Worm (Caenorhabditis elegans): ENCODE results near the gene mxl-1.

The mxl-1 gene

DNA sequence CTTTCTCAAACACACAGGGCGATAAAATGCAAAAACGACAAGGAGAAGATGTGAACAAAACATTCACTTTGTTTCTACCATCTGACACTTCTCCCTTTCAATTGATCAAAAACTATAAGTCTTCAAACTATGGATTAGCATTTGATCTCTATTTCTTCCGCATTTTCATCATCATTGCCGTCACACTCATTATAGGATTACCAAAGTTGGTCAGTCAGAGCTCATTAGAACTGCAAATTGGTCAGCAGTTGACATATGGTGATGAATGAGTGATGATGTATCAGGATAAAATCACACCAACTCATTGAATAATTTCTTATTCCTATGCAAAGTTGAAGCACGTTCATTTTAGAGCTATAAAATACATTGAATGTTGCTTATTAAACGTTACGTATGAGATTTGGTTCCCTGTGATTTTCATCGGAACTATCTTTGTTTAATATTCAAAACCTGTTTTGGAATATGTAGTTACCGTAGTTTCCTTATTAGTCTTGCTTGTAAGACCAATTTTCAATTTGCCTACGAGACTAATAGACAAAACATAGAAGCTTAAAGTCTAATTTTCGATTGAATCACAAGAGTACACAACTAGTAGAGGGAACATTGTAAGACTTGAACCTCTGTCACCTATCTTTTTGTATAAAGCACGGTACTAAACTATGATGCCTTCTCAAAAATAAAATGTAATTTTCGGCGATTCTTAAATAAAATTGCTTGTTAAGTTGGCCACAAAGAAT is 35.0 kb upstream of the mxl-1 start:
- TF ChIP-seq tab-1 (GFP tag; IDR thresholded peaks at IDR 0.05), result no peak
- TF ChIP-seq ref-1 (GFP tag; conservative IDR thresholded peaks at IDR 0.05), result no peak
- no peak for TF ChIP-seq ztf-29 (GFP tag; IDR thresholded peaks at IDR 0.05)
- no peak for TF ChIP-seq ztf-23 (GFP tag; IDR thresholded peaks at IDR 0.05)
- TF ChIP-seq klf-2 (GFP tag; conservative IDR thresholded peaks at IDR 0.05), result no peak
- no peak for TF ChIP-seq T22C8.4 (GFP tag; IDR thresholded peaks at IDR 0.05)
- no peak for TF ChIP-seq med-1 (GFP tag; optimal IDR thresholded peaks at IDR 0.05; ENCODE audit: insufficient read depth)
- TF ChIP-seq flt-1 (GFP tag; IDR thresholded peaks at IDR 0.05), result no peak
- TF ChIP-seq cog-1 (tag; optimal IDR thresholded peaks at IDR 0.05), result no peak

DNA sequence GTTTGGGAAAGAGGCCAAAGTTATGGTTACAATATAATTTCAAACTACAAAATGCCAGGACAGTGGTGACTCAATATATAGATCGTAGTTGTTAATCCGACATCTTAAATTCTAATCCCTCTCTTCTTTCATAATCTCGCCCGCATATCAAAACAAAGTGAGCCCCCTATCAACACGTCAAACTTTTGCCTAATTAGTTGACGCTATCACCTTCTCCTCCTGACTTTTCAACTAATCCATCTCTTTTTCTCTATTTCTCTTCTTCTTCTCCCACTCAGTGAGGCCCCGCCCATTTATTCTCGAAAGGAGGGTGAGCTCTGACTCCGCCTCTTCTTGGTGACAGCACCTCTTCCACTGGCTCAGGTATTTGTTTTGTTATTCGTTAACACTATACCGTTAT is 33.3 kb upstream of the mxl-1 start:
- TF ChIP-seq klf-2 (GFP tag; conservative IDR thresholded peaks at IDR 0.05) (no peak), ztf-29 (GFP tag; IDR thresholded peaks at IDR 0.05) (no peak), T22C8.4 (GFP tag; IDR thresholded peaks at IDR 0.05) (no peak), cog-1 (tag; optimal IDR thresholded peaks at IDR 0.05) (no peak), tab-1 (GFP tag; IDR thresholded peaks at IDR 0.05) (no peak), med-1 (GFP tag; optimal IDR thresholded peaks at IDR 0.05; ENCODE audit: insufficient read depth) (no peak), ztf-23 (GFP tag; IDR thresholded peaks at IDR 0.05) (no peak), ref-1 (GFP tag; conservative IDR thresholded peaks at IDR 0.05) (no peak)

- no peak for TF ChIP-seq tab-1 (GFP tag; IDR thresholded peaks at IDR 0.05)
- TF ChIP-seq klf-2 (GFP tag; conservative IDR thresholded peaks at IDR 0.05), result no peak
- TF ChIP-seq cog-1 (tag; optimal IDR thresholded peaks at IDR 0.05), result no peak
- TF ChIP-seq T22C8.4 (GFP tag; IDR thresholded peaks at IDR 0.05), result no peak
- TF ChIP-seq ztf-29 (GFP tag; IDR thresholded peaks at IDR 0.05), result no peak
- TF ChIP-seq flt-1 (GFP tag; IDR thresholded peaks at IDR 0.05), result no peak
- TF ChIP-seq ref-1 (GFP tag; conservative IDR thresholded peaks at IDR 0.05), result no peak
- TF ChIP-seq ztf-23 (GFP tag; IDR thresholded peaks at IDR 0.05), result no peak
- TF ChIP-seq med-1 (GFP tag; optimal IDR thresholded peaks at IDR 0.05; ENCODE audit: insufficient read depth), result no peak
Measured at ce11 chrV:11214569-11214968, 30.1 kb upstream of the mxl-1 start.

DNA sequence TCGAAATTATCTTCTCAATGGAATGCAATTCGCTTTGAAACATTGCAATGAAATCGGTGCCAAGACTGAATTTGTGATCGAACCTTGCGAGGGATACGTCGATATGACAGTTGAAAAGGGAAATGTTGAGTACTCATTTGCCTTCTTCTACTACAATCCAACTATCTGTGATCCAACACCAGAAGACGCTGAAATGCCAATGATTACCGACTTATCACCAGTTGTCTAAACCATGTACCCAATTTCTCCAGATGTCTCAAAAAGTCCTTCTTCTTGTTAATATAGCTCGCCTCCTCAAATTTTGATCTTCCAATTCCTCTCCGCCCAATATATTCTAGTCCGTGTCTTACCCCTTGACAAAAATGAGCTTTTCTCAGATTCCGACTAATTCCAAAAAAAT is 28.5 kb upstream of the mxl-1 start:
- TF ChIP-seq T22C8.4 (GFP tag; IDR thresholded peaks at IDR 0.05), result no peak
- no peak for TF ChIP-seq ztf-23 (GFP tag; IDR thresholded peaks at IDR 0.05)
- no peak for TF ChIP-seq flt-1 (GFP tag; IDR thresholded peaks at IDR 0.05)
- TF ChIP-seq cog-1 (tag; optimal IDR thresholded peaks at IDR 0.05), result no peak
- no peak for TF ChIP-seq tab-1 (GFP tag; IDR thresholded peaks at IDR 0.05)
- TF ChIP-seq ref-1 (GFP tag; conservative IDR thresholded peaks at IDR 0.05), result no peak
- TF ChIP-seq klf-2 (GFP tag; conservative IDR thresholded peaks at IDR 0.05), result no peak
- no peak for TF ChIP-seq med-1 (GFP tag; optimal IDR thresholded peaks at IDR 0.05; ENCODE audit: insufficient read depth)
- no peak for TF ChIP-seq ztf-29 (GFP tag; IDR thresholded peaks at IDR 0.05)

ce11 chrV:11217394-11217793 is 27.2 kb upstream of the mxl-1 start, which contains the start of gene cyp-29A2:
cyp-29A2 (plus strand) TSS chrV:11217583.
- TF ChIP-seq flt-1 (GFP tag; IDR thresholded peaks at IDR 0.05) (no peak), ztf-29 (GFP tag; IDR thresholded peaks at IDR 0.05) (no peak)

DNA sequence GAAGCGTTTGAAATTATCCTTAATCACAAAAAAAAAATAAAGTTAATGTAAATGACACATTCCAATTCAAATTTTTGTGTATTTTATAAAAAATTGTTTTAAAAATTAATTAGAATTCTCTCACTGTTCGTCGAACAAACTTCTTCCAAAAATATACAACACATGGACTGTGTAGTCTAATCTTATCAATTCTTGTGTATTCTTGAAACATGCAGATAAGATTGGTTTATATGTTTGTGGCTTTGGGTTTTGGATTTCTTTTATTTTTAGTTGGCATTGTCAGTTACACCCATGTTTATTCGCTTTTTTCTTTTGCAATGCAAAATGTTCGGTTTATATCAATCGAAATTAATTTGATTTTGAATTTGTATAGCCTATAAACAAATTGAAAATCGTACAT is 24.2 kb upstream of the mxl-1 start:
- TF ChIP-seq tab-1 (GFP tag; IDR thresholded peaks at IDR 0.05), result no peak
- no peak for TF ChIP-seq ref-1 (GFP tag; conservative IDR thresholded peaks at IDR 0.05)
- TF ChIP-seq ztf-23 (GFP tag; IDR thresholded peaks at IDR 0.05), result no peak
- TF ChIP-seq klf-2 (GFP tag; conservative IDR thresholded peaks at IDR 0.05), result no peak
- no peak for TF ChIP-seq T22C8.4 (GFP tag; IDR thresholded peaks at IDR 0.05)
- no peak for TF ChIP-seq cog-1 (tag; optimal IDR thresholded peaks at IDR 0.05)
- TF ChIP-seq med-1 (GFP tag; optimal IDR thresholded peaks at IDR 0.05; ENCODE audit: insufficient read depth), result no peak
- TF ChIP-seq flt-1 (GFP tag; IDR thresholded peaks at IDR 0.05), result no peak
- no peak for TF ChIP-seq ztf-29 (GFP tag; IDR thresholded peaks at IDR 0.05)

DNA sequence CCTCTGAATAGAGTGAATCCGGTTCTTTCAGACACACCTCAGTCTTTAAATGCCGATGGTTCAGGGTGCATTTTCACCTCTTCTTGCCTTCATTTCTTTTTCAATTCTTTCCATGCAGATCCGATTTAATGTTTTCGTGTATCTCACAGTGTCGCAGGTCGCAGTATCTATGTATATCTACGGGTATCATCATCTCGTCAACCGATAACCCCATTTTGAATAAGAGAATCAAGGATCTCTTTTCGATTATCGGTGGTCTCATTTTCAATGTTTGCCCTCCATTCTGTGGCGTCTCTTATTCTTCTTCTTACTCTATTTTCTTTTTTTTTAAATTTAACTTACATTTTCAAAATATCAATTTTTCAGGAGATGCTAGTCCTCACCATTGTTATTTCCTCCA is 23.7 kb upstream of the mxl-1 start, which contains the start of gene T19B10.2:
T19B10.2 (plus strand) TSS at position 367 of the 400 bp plus-strand sequence.
- TF ChIP-seq tab-1 (GFP tag; IDR thresholded peaks at IDR 0.05), result no peak
- no peak for TF ChIP-seq cog-1 (tag; optimal IDR thresholded peaks at IDR 0.05)
- TF ChIP-seq T22C8.4 (GFP tag; IDR thresholded peaks at IDR 0.05), result no peak
- no peak for TF ChIP-seq med-1 (GFP tag; optimal IDR thresholded peaks at IDR 0.05; ENCODE audit: insufficient read depth)
- TF ChIP-seq flt-1 (GFP tag; IDR thresholded peaks at IDR 0.05), result no peak
- TF ChIP-seq klf-2 (GFP tag; conservative IDR thresholded peaks at IDR 0.05), result no peak
- no peak for TF ChIP-seq ref-1 (GFP tag; conservative IDR thresholded peaks at IDR 0.05)
- TF ChIP-seq ztf-29 (GFP tag; IDR thresholded peaks at IDR 0.05), result no peak
- TF ChIP-seq ztf-23 (GFP tag; IDR thresholded peaks at IDR 0.05), result no peak

DNA sequence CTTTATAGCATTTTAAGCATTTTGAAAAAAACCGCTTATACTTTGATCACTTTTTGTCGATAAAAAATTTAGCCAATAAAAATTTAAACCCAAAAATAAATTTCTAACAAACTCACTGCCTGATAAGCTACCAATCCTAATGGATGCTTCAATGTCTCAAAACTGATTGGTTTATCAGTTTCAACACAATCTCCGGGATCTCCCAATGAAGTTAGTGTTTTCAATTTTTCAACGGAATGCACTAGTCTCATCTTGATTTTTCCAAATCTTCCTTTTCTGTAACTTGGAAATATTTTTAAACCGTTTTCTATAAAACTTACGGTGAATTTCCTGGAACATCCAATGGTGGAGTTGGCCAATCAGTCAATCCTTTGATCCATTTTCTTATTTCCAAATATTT is 20.9 kb upstream of the mxl-1 start:
- TF ChIP-seq med-1 (GFP tag; optimal IDR thresholded peaks at IDR 0.05; ENCODE audit: insufficient read depth) (no peak), T22C8.4 (GFP tag; IDR thresholded peaks at IDR 0.05) (no peak), flt-1 (GFP tag; IDR thresholded peaks at IDR 0.05) (no peak), klf-2 (GFP tag; conservative IDR thresholded peaks at IDR 0.05) (no peak), ztf-29 (GFP tag; IDR thresholded peaks at IDR 0.05) (no peak), cog-1 (tag; optimal IDR thresholded peaks at IDR 0.05) (no peak), ref-1 (GFP tag; conservative IDR thresholded peaks at IDR 0.05) (no peak), ztf-23 (GFP tag; IDR thresholded peaks at IDR 0.05) (no peak), tab-1 (GFP tag; IDR thresholded peaks at IDR 0.05) (no peak)

ce11 chrV:11225981-11226380 is 18.7 kb upstream of the mxl-1 start, which contains the start of gene bgal-1:
bgal-1 (minus strand) TSS chrV:11226018.
- TF ChIP-seq klf-2 (GFP tag; conservative IDR thresholded peaks at IDR 0.05) (no peak), T22C8.4 (GFP tag; IDR thresholded peaks at IDR 0.05) (no peak), ref-1 (GFP tag; conservative IDR thresholded peaks at IDR 0.05) (no peak), ztf-29 (GFP tag; IDR thresholded peaks at IDR 0.05) (no peak), cog-1 (tag; optimal IDR thresholded peaks at IDR 0.05) (no peak), tab-1 (GFP tag; IDR thresholded peaks at IDR 0.05) (no peak), med-1 (GFP tag; optimal IDR thresholded peaks at IDR 0.05; ENCODE audit: insufficient read depth) (no peak), flt-1 (GFP tag; IDR thresholded peaks at IDR 0.05) (no peak), ztf-23 (GFP tag; IDR thresholded peaks at IDR 0.05) (no peak)

Measured in whole organism, midembryonic.